Worm (Caenorhabditis elegans) whole organism, late embryonic: Measurements from ENCODE around the gene elt-1.

Source experiments
- C08G9.2 ChIP-seq: sonication (generic microtip); optimal IDR thresholded peaks from 2 replicates; lab custom pipeline; 2016; ENCODE audit warnings: mild to moderate bottlenecking, missing genetic modification characterization, moderate library complexity, missing compliant biosample characterization
- K02D7.2 ChIP-seq: sonication (generic microtip); optimal IDR thresholded peaks from 2 replicates; lab custom pipeline; 2017; ENCODE audit warnings: mild to moderate bottlenecking, missing genetic modification characterization, missing compliant biosample characterization
- ceh-14 ChIP-seq: sonication (generic microtip); optimal IDR thresholded peaks from 2 replicates; lab custom pipeline; 2016; ENCODE audit warnings: missing genotype, missing genetic modification characterization, missing compliant biosample characterization
- ceh-18 ChIP-seq: sonication (generic microtip); optimal IDR thresholded peaks from 2 replicates; lab custom pipeline; 2016; ENCODE audit warnings: missing genetic modification characterization, missing compliant biosample characterization
- ceh-19 ChIP-seq: fragments of 200-800 bp; sonication (Bioruptor generic); optimal IDR thresholded peaks from 2 replicates; lab custom pipeline; 2018; ENCODE audit warnings: mild to moderate bottlenecking, missing genetic modification characterization, missing compliant biosample characterization
- ceh-24 ChIP-seq: sonication (generic microtip); optimal IDR thresholded peaks from 2 replicates; lab custom pipeline; 2016; ENCODE audit warnings: mild to moderate bottlenecking, missing genetic modification characterization, missing compliant biosample characterization
- ceh-30 ChIP-seq: fragments of 150-350 bp; optimal IDR thresholded peaks from 2 replicates; lab custom pipeline; 2014; ENCODE audit warnings: missing biosample characterization, missing genetic modification characterization
- ceh-31 ChIP-seq: sonication (generic microtip); optimal IDR thresholded peaks from 2 replicates; lab custom pipeline; 2016; ENCODE audit warnings: missing genetic modification characterization, missing compliant biosample characterization
- ceh-34 ChIP-seq: sonication (generic microtip); optimal IDR thresholded peaks from 2 replicates; lab custom pipeline; 2016; ENCODE audit warnings: mild to moderate bottlenecking, missing genetic modification characterization, missing compliant biosample characterization
- ceh-6 ChIP-seq: fragments of 200-800 bp; sonication (Bioruptor generic); optimal IDR thresholded peaks from 2 replicates; lab custom pipeline; 2018; ENCODE audit warnings: mild to moderate bottlenecking, missing genetic modification characterization, missing compliant biosample characterization
- dmd-4 ChIP-seq: sonication (generic microtip); optimal IDR thresholded peaks from 2 replicates; lab custom pipeline; 2016; ENCODE audit warnings: borderline replicate concordance, missing genetic modification characterization, missing compliant biosample characterization
- elt-2 ChIP-seq: sonication (generic microtip); optimal IDR thresholded peaks from 2 replicates; lab custom pipeline; 2016; ENCODE audit warnings: missing genetic modification reagents, missing genetic modification characterization, missing compliant biosample characterization
- ets-4 ChIP-seq: sonication (generic microtip); optimal IDR thresholded peaks from 2 replicates; lab custom pipeline; 2016; ENCODE audit warnings: missing genetic modification characterization, missing compliant biosample characterization
- fax-1 ChIP-seq: sonication (generic microtip); optimal IDR thresholded peaks from 2 replicates; lab custom pipeline; 2016; ENCODE audit warnings: missing genotype, missing genetic modification characterization, missing compliant biosample characterization
- fkh-10 ChIP-seq: fragments of 150-350 bp; optimal IDR thresholded peaks from 2 replicates; lab custom pipeline; 2014; ENCODE audit warnings: missing biosample characterization, missing genetic modification reagents, missing genetic modification characterization
- fkh-6 ChIP-seq: sonication (generic microtip); optimal IDR thresholded peaks from 2 replicates; lab custom pipeline; 2016; ENCODE audit warnings: missing genetic modification characterization, missing compliant biosample characterization
- gmeb-2 ChIP-seq: sonication (generic microtip); optimal IDR thresholded peaks from 2 replicates; lab custom pipeline; 2016; ENCODE audit warnings: missing genetic modification characterization, inconsistent platforms, missing compliant biosample characterization
- hlh-6 ChIP-seq: sonication (generic microtip); optimal IDR thresholded peaks from 2 replicates; lab custom pipeline; 2016; ENCODE audit warnings: missing genotype, missing genetic modification characterization, missing compliant biosample characterization
- lin-11 ChIP-seq: fragments of 200-800 bp; sonication (Bioruptor generic); optimal IDR thresholded peaks from 2 replicates; lab custom pipeline; 2018; ENCODE audit warnings: mild to moderate bottlenecking, missing genetic modification characterization, missing compliant biosample characterization
- mec-3 ChIP-seq: sonication (generic microtip); optimal IDR thresholded peaks from 2 replicates; lab custom pipeline; 2016; ENCODE audit warnings: borderline replicate concordance, missing genetic modification characterization, missing compliant biosample characterization
- nhr-11 ChIP-seq: fragments of 150-350 bp; optimal IDR thresholded peaks from 2 replicates; lab custom pipeline; 2014; ENCODE audit warnings: missing biosample characterization, missing genetic modification characterization
- nhr-232 ChIP-seq: sonication (generic microtip); optimal IDR thresholded peaks from 2 replicates; lab custom pipeline; 2016; ENCODE audit warnings: missing genetic modification characterization, missing compliant biosample characterization
- odd-2 ChIP-seq: sonication (generic microtip); optimal IDR thresholded peaks from 2 replicates; lab custom pipeline; 2017; ENCODE audit warnings: antibody characterized with exemption, mild to moderate bottlenecking, missing genetic modification characterization, missing compliant biosample characterization
- pat-9 ChIP-seq: fragments of 200-800 bp; sonication (Bioruptor generic); optimal IDR thresholded peaks from 2 replicates; lab custom pipeline; 2018; ENCODE audit warnings: mild to moderate bottlenecking, missing genetic modification characterization, moderate library complexity, missing compliant biosample characterization
- pha-2 ChIP-seq: sonication (generic microtip); optimal IDR thresholded peaks from 2 replicates; lab custom pipeline; 2017; ENCODE audit warnings: mild to moderate bottlenecking, missing genetic modification characterization, missing compliant biosample characterization
- pqm-1 ChIP-seq: sonication (generic microtip); optimal IDR thresholded peaks from 2 replicates; lab custom pipeline; 2016; ENCODE audit warnings: missing genetic modification characterization, missing compliant biosample characterization
- rnt-1 ChIP-seq: sonication (generic microtip); optimal IDR thresholded peaks from 2 replicates; lab custom pipeline; 2016; ENCODE audit warnings: missing genetic modification characterization, missing compliant biosample characterization
- sdc-2 ChIP-seq: sonication (generic microtip); optimal IDR thresholded peaks from 2 replicates; lab custom pipeline; 2016; ENCODE audit warnings: missing genotype, missing genetic modification characterization, missing compliant biosample characterization
- sox-2 ChIP-seq: fragments of 200-800 bp; sonication (Bioruptor generic); IDR thresholded peaks from 2 replicates; pipeline ENCODE4 v1.3.6; 2022; ENCODE audit warnings: missing genetic modification reagents, missing genetic modification characterization, missing compliant biosample characterization
- ttx-3 ChIP-seq: sonication (generic microtip); optimal IDR thresholded peaks from 2 replicates; lab custom pipeline; 2016; ENCODE audit warnings: missing genetic modification reagents, missing genetic modification characterization, missing compliant biosample characterization
- unc-3 ChIP-seq, 2 experiments: fragments of 200-800 bp in 1 of 2; sonication (Bioruptor generic) in 1 of 2; sonication (generic microtip) in 1 of 2; conservative IDR thresholded peaks in 1 of 2; optimal IDR thresholded peaks in 1 of 2; 2 replicates each; pipeline versions ENCODE4 v1.3.6 to Lab custom; 2016 to 2022; ENCODE audit warnings: missing compliant biosample characterization in 2 of 2, missing genetic modification characterization in 2 of 2, missing genetic modification reagents in 1 of 2
- unc-42 ChIP-seq: sonication (generic microtip); optimal IDR thresholded peaks from 2 replicates; lab custom pipeline; 2016; ENCODE audit warnings: missing genotype, missing genetic modification characterization, missing compliant biosample characterization
- unc-55 ChIP-seq: sonication (generic microtip); optimal IDR thresholded peaks from 2 replicates; lab custom pipeline; 2017; ENCODE audit warnings: missing biosample characterization, missing genetic modification reagents, missing genetic modification characterization

elt-1 gene

ce11 chrIV:9632094-9632493 lies 17.3 kb downstream of the elt-1 start:
- no peak for TF ChIP-seq ceh-18 (tag; lab: Kevin White, UChicago)
- TF ChIP-seq sdc-2 (tag; lab: Kevin White, UChicago), result no peak
- TF ChIP-seq ceh-31 (tag; lab: Kevin White, UChicago), result no peak
- TF ChIP-seq ets-4 (tag; lab: Kevin White, UChicago), result no peak
- no peak for TF ChIP-seq fkh-10
- no peak for TF ChIP-seq ttx-3 (tag; lab: Kevin White, UChicago)
- TF ChIP-seq sox-2 (GFP tag; lab: Robert Waterston, UW), result no peak
- TF ChIP-seq odd-2 (tag; lab: Kevin White, UChicago), result no peak
- TF ChIP-seq, all 69 proteins: peak for 0

ce11 chrIV:9632966-9633494 lies 18.2 kb downstream of the elt-1 start:
- no peak for TF ChIP-seq rnt-1 (tag; lab: Kevin White, UChicago)
- TF ChIP-seq ceh-6 (GFP tag; lab: Kevin White, UChicago), result no peak
- no peak for TF ChIP-seq fkh-6 (tag; lab: Kevin White, UChicago)
- no peak for TF ChIP-seq mec-3 (tag; lab: Kevin White, UChicago)
- TF ChIP-seq ceh-31 (tag; lab: Kevin White, UChicago), result no peak
- TF ChIP-seq fax-1 (tag; lab: Kevin White, UChicago), result no peak
- TF ChIP-seq pat-9 (tag; lab: Kevin White, UChicago), result no peak
- no peak for TF ChIP-seq pha-2 (tag; lab: Kevin White, UChicago)
- TF ChIP-seq unc-3 (GFP tag; conservative IDR thresholded peaks at IDR 0.05; lab: Robert Waterston, UW), result no peak
- TF ChIP-seq unc-3 (tag; optimal IDR thresholded peaks at IDR 0.05; lab: Kevin White, UChicago), result no peak
- no peak for TF ChIP-seq lin-11 (tag; lab: Kevin White, UChicago)
- no peak for TF ChIP-seq C08G9.2 (tag; lab: Kevin White, UChicago)
- TF ChIP-seq ceh-14, result no peak
- TF ChIP-seq elt-2, result no peak
- no peak for TF ChIP-seq dmd-4 (tag; lab: Kevin White, UChicago)
- TF ChIP-seq hlh-6, result no peak
- no peak for TF ChIP-seq ceh-24 (tag; lab: Kevin White, UChicago)
- TF ChIP-seq, all 69 proteins: peak for 0

DNA sequence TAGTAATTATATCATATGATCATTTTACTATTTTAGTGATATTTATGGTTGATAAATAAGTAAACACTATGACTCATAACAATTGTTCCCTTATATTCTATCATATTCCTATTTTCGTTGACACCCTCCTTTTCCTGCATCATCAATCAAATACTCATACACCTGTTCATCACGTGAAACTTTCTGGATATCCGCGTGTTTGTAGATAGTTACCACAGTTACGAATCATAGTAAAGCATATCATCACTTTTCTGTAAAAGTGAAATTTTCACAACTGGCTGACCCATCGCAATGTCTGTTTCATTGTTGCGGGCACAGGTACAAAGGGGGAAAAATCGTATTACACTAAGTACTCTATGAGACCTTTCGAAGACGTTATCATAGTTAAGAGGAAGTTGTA lies 19.1 kb downstream of the elt-1 start:
- TF ChIP-seq sdc-2 (tag; lab: Kevin White, UChicago), result no peak
- TF ChIP-seq dmd-4 (tag; lab: Kevin White, UChicago), result no peak
- TF ChIP-seq unc-42, result no peak
- no peak for TF ChIP-seq ceh-30

DNA sequence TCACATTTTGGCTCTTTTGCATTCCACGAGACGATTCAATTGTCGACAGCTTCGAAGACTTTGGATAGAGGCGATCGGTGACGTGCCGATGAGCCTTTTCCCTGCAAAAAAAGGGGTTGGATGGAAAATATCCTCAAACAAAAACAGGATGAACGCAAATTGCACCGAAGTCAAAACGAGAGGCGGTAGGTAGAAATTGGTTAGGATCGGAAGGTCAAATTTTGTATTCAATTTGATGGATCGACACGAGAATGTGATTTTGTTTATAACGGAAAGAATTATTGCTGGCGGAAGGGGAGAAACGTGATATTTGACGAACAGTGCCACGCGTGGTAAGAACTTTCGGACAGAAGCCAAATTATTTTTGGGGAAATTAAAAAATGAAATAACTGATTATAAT lies 20.1 kb downstream of the elt-1 start, which contains the start of gene mca-1:
Gene mca-1, minus strand, starts transcription at position 101 of the 400 bp plus-strand sequence.
- no peak for TF ChIP-seq fax-1 (tag; lab: Kevin White, UChicago)
- TF ChIP-seq ceh-19 (GFP tag; lab: Kevin White, UChicago), result no peak
- TF ChIP-seq pqm-1 (tag; lab: Kevin White, UChicago), result no peak
- TF ChIP-seq K02D7.2, result no peak
- no peak for TF ChIP-seq nhr-11 (tag; lab: Kevin White, UChicago)
- no peak for TF ChIP-seq fkh-6 (tag; lab: Kevin White, UChicago)
- TF ChIP-seq unc-55 (GFP tag; lab: Kevin White, UChicago), result no peak
- no peak for TF ChIP-seq ceh-34 (tag; lab: Kevin White, UChicago)
- no peak for TF ChIP-seq ceh-30
- TF ChIP-seq nhr-232 (tag; lab: Kevin White, UChicago), result no peak

- TF ChIP-seq ceh-14 (peak; percentile 15), gmeb-2 (no peak)
- TF ChIP-seq, all 69 proteins: peak for 1
Measured at ce11 chrIV:9641925-9642324, 27.1 kb downstream of the elt-1 start, which contains the start of gene del-2. Gene del-2 (minus strand): TSS chrIV:9642025.
